Worm (Caenorhabditis elegans) whole organism, late embryonic: ENCODE data around the gene F20E11.7.

Experiments used
- nhr-11 ChIP-seq: fragments of 150-350 bp; optimal IDR thresholded peaks from 2 replicates; lab custom pipeline; 2014; ENCODE audit warnings: missing biosample characterization, missing genetic modification characterization
- pqm-1 ChIP-seq: sonication (generic microtip); optimal IDR thresholded peaks from 2 replicates; lab custom pipeline; 2016; ENCODE audit warnings: missing genetic modification characterization, missing compliant biosample characterization
- unc-42 ChIP-seq: sonication (generic microtip); optimal IDR thresholded peaks from 2 replicates; lab custom pipeline; 2016; ENCODE audit warnings: missing genotype, missing genetic modification characterization, missing compliant biosample characterization

- TF ChIP-seq nhr-11 (tag; lab: Kevin White, UChicago), result no peak
- TF ChIP-seq unc-42 (tag; lab: Kevin White, UChicago), result no peak
- TF ChIP-seq pqm-1 (tag; lab: Kevin White, UChicago), result no peak
Measured at ce11 chrV:17458069-17458468, 6.3 kb upstream of the F20E11.7 start, which contains the start of gene str-200.
